Worm (Caenorhabditis elegans) whole organism, L2 larva: ENCODE results near the gene F45E10.2.
A peak's percentile ranks its signal among the peaks of the same experiment; 100 is the strongest.

Experiments used
- C34F6.9 ChIP-seq: fragments of 150-350 bp; optimal IDR thresholded peaks from 2 replicates; lab custom pipeline; 2014; ENCODE audit warnings: missing biosample characterization, missing genetic modification characterization
- Y55F3AM.14 ChIP-seq: fragments of 200-800 bp; sonication (Bioruptor generic); optimal IDR thresholded peaks from 2 replicates; lab custom pipeline; 2018; ENCODE audit warnings: mild to moderate bottlenecking, missing genetic modification characterization, missing compliant biosample characterization
- ZK546.5 ChIP-seq: sonication (generic microtip); optimal IDR thresholded peaks from 2 replicates; lab custom pipeline; 2017; ENCODE audit warnings: missing biosample characterization, missing genetic modification characterization
- aly-2 ChIP-seq: fragments of 150-350 bp; optimal IDR thresholded peaks from 2 replicates; lab custom pipeline; 2014; ENCODE audit warnings: missing biosample characterization, missing genetic modification characterization
- ama-1 ChIP-seq: fragments of 150-350 bp; optimal IDR thresholded peaks from 2 replicates; lab custom pipeline; 2018; ENCODE audit warnings: inconsistent platforms
- blmp-1 ChIP-seq: sonication (generic microtip); optimal IDR thresholded peaks from 2 replicates; lab custom pipeline; 2017; ENCODE audit warnings: missing genetic modification characterization, mild to moderate bottlenecking, missing compliant biosample characterization, antibody characterized with exemption, moderate library complexity; ENCODE audit not compliant: insufficient read depth
- ceh-16 ChIP-seq: fragments of 150-350 bp; optimal IDR thresholded peaks from 2 replicates; lab custom pipeline; 2014; ENCODE audit warnings: missing biosample characterization, missing genetic modification characterization
- ceh-82 ChIP-seq: fragments of 150-350 bp; optimal IDR thresholded peaks from 2 replicates; lab custom pipeline; 2014; ENCODE audit warnings: missing biosample characterization, missing genetic modification characterization
- dmd-4 ChIP-seq: sonication (generic microtip); optimal IDR thresholded peaks from 2 replicates; lab custom pipeline; 2017; ENCODE audit warnings: missing biosample characterization, missing genetic modification characterization
- elt-3 ChIP-seq: sonication (generic microtip); optimal IDR thresholded peaks from 2 replicates; lab custom pipeline; 2017; ENCODE audit warnings: missing biosample characterization, missing genetic modification characterization
- fos-1 ChIP-seq: fragments of 150-350 bp; optimal IDR thresholded peaks from 2 replicates; lab custom pipeline; 2014; ENCODE audit warnings: missing biosample characterization, missing genetic modification characterization
- gmeb-1 ChIP-seq: fragments of 150-350 bp; optimal IDR thresholded peaks from 2 replicates; lab custom pipeline; 2014; ENCODE audit warnings: missing biosample characterization, missing genetic modification characterization
- lin-11 ChIP-seq: fragments of 150-350 bp; sonication (generic microtip); optimal IDR thresholded peaks from 2 replicates; lab custom pipeline; 2014; ENCODE audit warnings: missing biosample characterization, missing genetic modification characterization, inconsistent platforms, mixed read lengths
- lin-13 ChIP-seq: fragments of 150-350 bp; optimal IDR thresholded peaks from 2 replicates; lab custom pipeline; 2014; ENCODE audit warnings: missing biosample characterization, missing genetic modification reagents, missing genetic modification characterization
- lin-39 ChIP-seq: fragments of 150-350 bp; optimal IDR thresholded peaks from 2 replicates; lab custom pipeline; 2014; ENCODE audit warnings: missing biosample characterization, missing genetic modification reagents, missing genetic modification characterization
- mbf-1 ChIP-seq: sonication (generic microtip); optimal IDR thresholded peaks from 2 replicates; lab custom pipeline; 2017; ENCODE audit warnings: missing biosample characterization, missing genetic modification characterization
- mdl-1 ChIP-seq, 2 experiments: fragments of 150-350 bp in 1 of 2; sonication (generic microtip) in 1 of 2; optimal IDR thresholded peaks; 2 replicates each; lab custom pipeline; 2017; ENCODE audit warnings: missing biosample characterization in 2 of 2, missing genetic modification characterization in 2 of 2
- nhr-10 ChIP-seq: sonication (generic microtip); optimal IDR thresholded peaks from 2 replicates; lab custom pipeline; 2017; ENCODE audit warnings: missing biosample characterization, missing genetic modification characterization
- nhr-11 ChIP-seq: fragments of 150-350 bp; optimal IDR thresholded peaks from 2 replicates; lab custom pipeline; 2014; ENCODE audit warnings: missing biosample characterization, missing genetic modification characterization
- nhr-12 ChIP-seq: fragments of 150-350 bp; optimal IDR thresholded peaks from 2 replicates; lab custom pipeline; 2014; ENCODE audit warnings: missing biosample characterization, missing genetic modification characterization
- nhr-21 ChIP-seq: fragments of 150-350 bp; optimal IDR thresholded peaks from 2 replicates; lab custom pipeline; 2014; ENCODE audit warnings: missing biosample characterization, missing genetic modification characterization
- nhr-23 ChIP-seq: fragments of 150-350 bp; optimal IDR thresholded peaks from 2 replicates; lab custom pipeline; 2014; ENCODE audit warnings: missing biosample characterization, missing genetic modification reagents, missing genetic modification characterization
- nhr-237 ChIP-seq: fragments of 150-350 bp; optimal IDR thresholded peaks from 2 replicates; lab custom pipeline; 2014; ENCODE audit warnings: missing biosample characterization, missing genetic modification characterization
- nhr-25 ChIP-seq: fragments of 150-350 bp; sonication (generic microtip); optimal IDR thresholded peaks from 3 replicates; lab custom pipeline; 2014; ENCODE audit warnings: missing biosample characterization, missing genetic modification characterization
- peb-1 ChIP-seq: fragments of 150-350 bp; optimal IDR thresholded peaks from 2 replicates; lab custom pipeline; 2014; ENCODE audit warnings: missing biosample characterization, missing genetic modification characterization
- sma-3 ChIP-seq: sonication (generic microtip); optimal IDR thresholded peaks from 2 replicates; lab custom pipeline; 2016; ENCODE audit warnings: missing genetic modification reagents, missing genetic modification characterization, missing compliant biosample characterization
- sma-9 ChIP-seq, 2 experiments: fragments of 150-350 bp in 1 of 2; sonication (generic microtip) in 1 of 2; optimal IDR thresholded peaks; 2 replicates each; lab custom pipeline; 2014 to 2016; ENCODE audit warnings: missing genetic modification characterization in 2 of 2, mild to moderate bottlenecking in 1 of 2, missing biosample characterization in 1 of 2, missing compliant biosample characterization in 1 of 2, missing genetic modification reagents in 1 of 2, moderate library complexity in 1 of 2
- snpc-4 ChIP-seq: fragments of 150-350 bp; optimal IDR thresholded peaks from 2 replicates; lab custom pipeline; 2014; ENCODE audit warnings: missing biosample characterization, missing genetic modification characterization
- unc-39 ChIP-seq: fragments of 150-350 bp; optimal IDR thresholded peaks from 2 replicates; lab custom pipeline; 2014; ENCODE audit warnings: missing biosample characterization, missing genetic modification characterization
- zag-1 ChIP-seq: fragments of 150-350 bp; optimal IDR thresholded peaks from 2 replicates; lab custom pipeline; 2014; ENCODE audit warnings: missing biosample characterization, missing genetic modification characterization
- ztf-1 ChIP-seq: fragments of 200-800 bp; sonication (Bioruptor generic); conservative IDR thresholded peaks from 2 replicates; pipeline ENCODE4 v1.3.6; 2022; ENCODE audit warnings: missing genetic modification characterization, missing compliant biosample characterization
- ztf-11 ChIP-seq: sonication (generic microtip); optimal IDR thresholded peaks from 2 replicates; lab custom pipeline; 2017; ENCODE audit warnings: missing biosample characterization, missing genetic modification characterization
- ztf-4 ChIP-seq: fragments of 150-350 bp; optimal IDR thresholded peaks from 2 replicates; lab custom pipeline; 2014; ENCODE audit warnings: missing biosample characterization, missing genetic modification characterization

The F45E10.2 gene

DNA sequence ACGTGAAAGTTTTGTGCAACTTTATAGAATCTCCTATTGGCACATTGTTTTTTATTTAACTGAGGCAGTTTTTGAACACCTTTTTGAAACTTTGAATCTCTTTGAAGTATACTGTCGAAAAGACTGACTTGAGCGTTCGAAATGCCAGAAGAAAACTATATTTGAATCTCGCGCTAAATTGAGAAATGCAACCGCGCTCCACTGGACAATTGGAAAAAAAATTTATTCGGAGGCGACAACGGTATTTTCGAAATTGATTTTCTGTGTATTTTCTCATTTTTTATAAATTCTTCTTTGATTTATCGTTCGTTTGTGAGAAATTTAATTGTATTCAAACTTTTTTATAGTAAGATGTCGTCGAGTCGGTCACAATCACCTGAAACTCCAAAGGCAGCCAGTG is 33.1 kb downstream of the F45E10.2 start, which contains the start of gene let-858 (continued):
- TF ChIP-seq peb-1 (tag; lab: Kevin White, UChicago) (no peak), ceh-16 (tag; lab: Kevin White, UChicago) (no peak), ztf-1 (no peak), nhr-11 (no peak), nhr-25 (tag; lab: Kevin White, UChicago) (peak; percentile 57), ztf-4 (no peak), snpc-4 (tag; lab: Kevin White, UChicago) (no peak), mbf-1 (tag; lab: Kevin White, UChicago) (no peak), dmd-4 (tag; lab: Kevin White, UChicago) (no peak), nhr-10 (tag; lab: Kevin White, UChicago) (no peak)

DNA sequence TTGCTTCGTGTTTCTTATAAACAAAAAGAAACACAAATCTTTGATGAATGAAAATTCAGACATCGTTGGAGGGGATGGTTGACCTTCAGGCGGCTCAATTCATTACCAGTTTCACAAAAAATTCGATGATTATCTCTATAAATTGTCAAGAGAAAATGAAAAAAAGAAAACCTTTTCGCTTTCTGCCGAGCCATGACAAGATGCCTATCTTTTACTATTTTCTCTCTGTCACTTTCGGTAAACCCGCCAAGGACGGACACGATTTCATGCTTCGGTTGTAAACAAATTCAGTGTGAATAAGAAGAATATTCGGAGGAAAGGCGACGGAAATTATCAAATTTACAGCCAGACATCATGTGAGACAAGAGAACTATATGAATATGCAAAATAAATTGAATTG is 34.4 kb downstream of the F45E10.2 start:
- no peak for TF ChIP-seq nhr-21 (tag; lab: Kevin White, UChicago)
- no peak for TF ChIP-seq dmd-4 (tag; lab: Kevin White, UChicago)
- TF ChIP-seq elt-3 (tag; lab: Kevin White, UChicago), result no peak
- no peak for TF ChIP-seq lin-11 (tag; lab: Kevin White, UChicago)
- TF ChIP-seq sma-9 (GFP tag; optimal IDR thresholded peaks at IDR 0.05; lab: Kevin White, UChicago), result peak; percentile 37
- TF ChIP-seq sma-9 (tag; optimal IDR thresholded peaks at IDR 0.05; lab: Kevin White, UChicago), result no peak
- no peak for TF ChIP-seq ama-1
- TF ChIP-seq ceh-16 (tag; lab: Kevin White, UChicago), result peak; percentile 59
- TF ChIP-seq blmp-1 (tag; lab: Kevin White, UChicago), result peak; percentile 97
- TF ChIP-seq nhr-25 (tag; lab: Kevin White, UChicago), result peak; percentile 66
- TF ChIP-seq, all 48 proteins: peak for 4

DNA sequence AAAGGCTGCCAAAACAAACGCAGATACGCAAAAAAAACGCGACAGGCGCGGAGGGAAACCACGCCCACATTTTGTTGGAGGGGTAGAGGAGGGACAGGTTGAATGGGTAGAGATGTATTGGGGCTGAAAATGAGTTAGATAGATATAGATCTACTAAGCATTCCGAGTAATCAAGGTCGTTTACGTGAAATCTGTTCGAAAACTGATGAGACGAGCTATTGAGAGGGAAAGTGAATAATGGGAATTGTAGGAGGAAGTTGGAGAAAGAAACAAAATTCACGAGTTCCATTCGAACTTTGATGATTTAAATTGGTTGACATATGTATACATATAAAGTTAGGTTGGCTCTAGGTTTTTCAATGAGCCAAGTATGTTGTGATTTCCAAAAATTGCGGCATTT is 38.2 kb downstream of the F45E10.2 start:
- TF ChIP-seq nhr-23 (tag; lab: Kevin White, UChicago) (no peak), sma-3 (GFP tag; lab: Kevin White, UChicago) (no peak), ZK546.5 (tag; lab: Kevin White, UChicago) (no peak), ama-1 (no peak), sma-9 (GFP tag; optimal IDR thresholded peaks at IDR 0.05; lab: Kevin White, UChicago) (peak; percentile 43), sma-9 (tag; optimal IDR thresholded peaks at IDR 0.05; lab: Kevin White, UChicago) (no peak), gmeb-1 (tag; lab: Kevin White, UChicago) (no peak), lin-39 (no peak), nhr-237 (tag; lab: Kevin White, UChicago) (no peak), ceh-16 (tag; lab: Kevin White, UChicago) (peak; percentile 85), elt-3 (tag; lab: Kevin White, UChicago) (no peak), unc-39 (no peak), nhr-10 (tag; lab: Kevin White, UChicago) (no peak), lin-13 (GFP tag; lab: Kevin White, UChicago) (no peak), aly-2 (tag; lab: Kevin White, UChicago) (no peak), fos-1 (tag; lab: Kevin White, UChicago) (no peak), Y55F3AM.14 (GFP tag; lab: Kevin White, UChicago) (no peak), nhr-12 (tag; lab: Kevin White, UChicago) (no peak), blmp-1 (tag; lab: Kevin White, UChicago) (peak; percentile 63), nhr-25 (tag; lab: Kevin White, UChicago) (peak; percentile 52)
- TF ChIP-seq, all 48 proteins: peak for 4

DNA sequence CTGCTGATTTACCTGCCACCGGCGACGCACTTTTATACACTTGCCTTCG is 38.5 kb downstream of the F45E10.2 start, which contains the start of gene ram-2:
TSS of gene ram-2 (minus strand) at position 47 of the 49 bp plus-strand sequence.
- TF ChIP-seq gmeb-1 (tag; lab: Kevin White, UChicago), result no peak
- no peak for TF ChIP-seq C34F6.9
- TF ChIP-seq lin-39, result no peak
- TF ChIP-seq lin-13 (GFP tag; lab: Kevin White, UChicago), result no peak
- TF ChIP-seq ama-1, result no peak
- TF ChIP-seq sma-3 (GFP tag; lab: Kevin White, UChicago), result no peak
- no peak for TF ChIP-seq mdl-1 (tag; optimal IDR thresholded peaks at IDR 0.05; lab: Kevin White, UChicago)
- TF ChIP-seq zag-1 (tag; lab: Kevin White, UChicago), result no peak
- TF ChIP-seq ceh-82 (tag; lab: Kevin White, UChicago), result no peak
- TF ChIP-seq elt-3 (tag; lab: Kevin White, UChicago), result no peak
- TF ChIP-seq nhr-25 (tag; lab: Kevin White, UChicago), result no peak
- no peak for TF ChIP-seq ztf-11 (tag; lab: Kevin White, UChicago)
- no peak for TF ChIP-seq fos-1 (tag; lab: Kevin White, UChicago)
- TF ChIP-seq, all 48 proteins: peak for 0

DNA sequence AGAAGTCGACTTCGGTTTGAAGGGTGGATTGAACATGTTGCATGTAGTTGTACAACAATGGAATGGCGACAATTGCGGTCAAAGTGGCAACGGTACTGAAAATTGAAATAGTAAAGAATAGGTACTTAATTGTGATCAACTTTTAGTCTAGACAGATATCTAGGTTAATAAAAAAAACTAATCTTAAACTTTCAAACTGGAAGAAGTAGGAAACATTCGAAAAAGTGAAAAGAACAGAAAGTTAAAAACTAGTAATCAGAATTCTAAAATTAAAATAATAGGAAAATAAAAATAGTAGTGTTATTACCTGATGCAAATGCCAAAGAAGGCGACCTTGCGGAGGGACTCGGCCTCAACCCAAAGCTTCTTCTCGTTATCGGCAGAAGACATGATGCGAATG is 38.7 kb downstream of the F45E10.2 start:
- TF ChIP-seq nhr-25 (tag; lab: Kevin White, UChicago) (no peak), gmeb-1 (tag; lab: Kevin White, UChicago) (no peak), lin-11 (tag; lab: Kevin White, UChicago) (no peak)
